Fruit fly (Drosophila melanogaster) whole organism, prepupa: ENCODE data around the gene CG9133.
A peak's percentile ranks its signal among the peaks of the same experiment; 100 is the strongest.

Source experiments
- Blimp-1 ChIP-seq: fragments of 200-800 bp; sonication (Bioruptor generic); optimal IDR thresholded peaks from 3 replicates; lab custom pipeline; 2017; ENCODE audit warnings: missing biosample characterization, missing genetic modification characterization, mild to moderate bottlenecking, moderate library complexity, missing genetic modification reagents
- CG10631 ChIP-seq: fragments of 200-800 bp; sonication (Bioruptor generic); optimal IDR thresholded peaks from 2 replicates; lab custom pipeline; 2016; ENCODE audit warnings: missing biosample characterization, missing genetic modification characterization
- CG10669 ChIP-seq: fragments of 200-800 bp; sonication (Bioruptor generic); optimal IDR thresholded peaks from 3 replicates; lab custom pipeline; 2018; ENCODE audit warnings: missing biosample characterization, mild to moderate bottlenecking, missing genetic modification characterization, moderate library complexity
- CG11762 ChIP-seq: fragments of 200-800 bp; sonication (Bioruptor generic); optimal IDR thresholded peaks from 3 replicates; lab custom pipeline; 2016; ENCODE audit warnings: missing biosample characterization, missing genetic modification characterization; ENCODE audit not compliant: insufficient read depth
- CG11902 ChIP-seq: fragments of 200-800 bp; sonication (Bioruptor generic); optimal IDR thresholded peaks from 3 replicates; lab custom pipeline; 2016; ENCODE audit warnings: missing biosample characterization, missing genetic modification characterization
- CG15336 ChIP-seq: fragments of 200-800 bp; sonication (Bioruptor generic); IDR thresholded peaks from 2 replicates; pipeline ENCODE4 v1.3.6; 2022; ENCODE audit warnings: missing biosample characterization, missing genetic modification characterization
- CG1621 ChIP-seq: fragments of 200-800 bp; sonication (Bioruptor generic); optimal IDR thresholded peaks from 3 replicates; lab custom pipeline; 2018; ENCODE audit warnings: missing biosample characterization, mild to moderate bottlenecking, missing genetic modification characterization
- CG16779 ChIP-seq: fragments of 200-800 bp; sonication (Bioruptor generic); optimal IDR thresholded peaks from 3 replicates; lab custom pipeline; 2017; ENCODE audit warnings: missing biosample characterization, mild to moderate bottlenecking, missing genetic modification characterization
- CG3032 ChIP-seq: fragments of 200-800 bp; optimal IDR thresholded peaks from 2 replicates; lab custom pipeline; 2019; ENCODE audit warnings: missing biosample characterization, mild to moderate bottlenecking, missing genetic modification characterization, moderate library complexity
- CG32006 ChIP-seq: fragments of 200-800 bp; sonication (Bioruptor generic); optimal IDR thresholded peaks from 3 replicates; lab custom pipeline; 2017; ENCODE audit warnings: missing biosample characterization, mild to moderate bottlenecking, missing genetic modification characterization
- CG3919 ChIP-seq: fragments of 200-800 bp; sonication (Bioruptor generic); optimal IDR thresholded peaks from 3 replicates; lab custom pipeline; 2016; ENCODE audit warnings: missing biosample characterization, missing genetic modification characterization
- CG4318 ChIP-seq: fragments of 200-800 bp; sonication (Bioruptor generic); optimal IDR thresholded peaks from 3 replicates; lab custom pipeline; 2017; ENCODE audit warnings: missing biosample characterization, mild to moderate bottlenecking, missing genetic modification characterization
- CG6163 ChIP-seq: fragments of 200-800 bp; sonication (Bioruptor generic); IDR thresholded peaks from 3 replicates; pipeline ENCODE4 v1.3.6; 2022; ENCODE audit warnings: missing biosample characterization, missing genetic modification characterization
- CG6276 ChIP-seq: fragments of 200-800 bp; sonication (Bioruptor generic); optimal IDR thresholded peaks from 2 replicates; lab custom pipeline; 2017; ENCODE audit warnings: missing biosample characterization, mild to moderate bottlenecking, missing genetic modification characterization
- CG6808 ChIP-seq: fragments of 200-800 bp; sonication (Bioruptor generic); optimal IDR thresholded peaks from 3 replicates; lab custom pipeline; 2017; ENCODE audit warnings: missing biosample characterization, missing genetic modification characterization, mild to moderate bottlenecking, moderate library complexity, missing genetic modification reagents
- CG6854 ChIP-seq: fragments of 200-800 bp; sonication (Bioruptor generic); optimal IDR thresholded peaks from 2 replicates; lab custom pipeline; 2017; ENCODE audit warnings: missing biosample characterization, mild to moderate bottlenecking, missing genetic modification characterization
- CG7368 ChIP-seq: fragments of 200-800 bp; sonication (Bioruptor generic); optimal IDR thresholded peaks from 3 replicates; lab custom pipeline; 2016; ENCODE audit warnings: missing biosample characterization, missing genetic modification characterization
- CG8119 ChIP-seq: fragments of 200-800 bp; sonication (Bioruptor generic); IDR thresholded peaks from 3 replicates; pipeline ENCODE4 v1.3.6; 2022; ENCODE audit warnings: missing biosample characterization, missing genetic modification characterization
- CG9139 ChIP-seq: fragments of 200-800 bp; sonication (Bioruptor generic); optimal IDR thresholded peaks from 3 replicates; lab custom pipeline; 2017; ENCODE audit warnings: missing biosample characterization, mild to moderate bottlenecking, missing genetic modification characterization
- Eip75B ChIP-seq: fragments of 200-800 bp; sonication (Bioruptor generic); optimal IDR thresholded peaks from 3 replicates; lab custom pipeline; 2016; ENCODE audit warnings: missing biosample characterization, missing genetic modification characterization
- Eip78C ChIP-seq: fragments of 200-800 bp; sonication (Bioruptor generic); peaks from one replicate; lab custom pipeline; 2016; ENCODE audit warnings: missing biosample characterization, missing genetic modification characterization
- Ets21C ChIP-seq: fragments of 200-800 bp; sonication (Bioruptor generic); optimal IDR thresholded peaks from 3 replicates; lab custom pipeline; 2016; ENCODE audit warnings: missing biosample characterization, missing genetic modification characterization
- Ets96B ChIP-seq: fragments of 200-800 bp; optimal IDR thresholded peaks from 2 replicates; lab custom pipeline; 2019; ENCODE audit warnings: missing biosample characterization, mild to moderate bottlenecking, missing genetic modification characterization, moderate library complexity
- Hr4 ChIP-seq: fragments of 200-800 bp; sonication (Bioruptor generic); optimal IDR thresholded peaks from 3 replicates; lab custom pipeline; 2016; ENCODE audit warnings: missing biosample characterization, missing genetic modification characterization
- Met ChIP-seq: fragments of 200-800 bp; sonication (Bioruptor generic); optimal IDR thresholded peaks from 3 replicates; lab custom pipeline; 2016; ENCODE audit warnings: missing biosample characterization, missing genetic modification characterization
- OdsH ChIP-seq: fragments of 200-800 bp; sonication (Bioruptor generic); optimal IDR thresholded peaks from 3 replicates; lab custom pipeline; 2016; ENCODE audit warnings: missing biosample characterization, missing genetic modification characterization
- Smox ChIP-seq: fragments of 200-800 bp; sonication (Bioruptor generic); optimal IDR thresholded peaks from 3 replicates; lab custom pipeline; 2016; ENCODE audit warnings: missing biosample characterization, missing genetic modification characterization
- Sox14 ChIP-seq: fragments of 200-800 bp; sonication (Bioruptor generic); optimal IDR thresholded peaks from 3 replicates; lab custom pipeline; 2016; ENCODE audit warnings: missing biosample characterization, missing genetic modification characterization
- Sox15 ChIP-seq: fragments of 200-800 bp; sonication (Bioruptor generic); optimal IDR thresholded peaks from 3 replicates; lab custom pipeline; 2016; ENCODE audit warnings: missing biosample characterization, missing genetic modification characterization
- achi ChIP-seq: fragments of 200-800 bp; sonication (Bioruptor generic); optimal IDR thresholded peaks from 3 replicates; lab custom pipeline; 2016; ENCODE audit warnings: missing biosample characterization, missing genetic modification characterization
- acj6 ChIP-seq: fragments of 200-800 bp; sonication (Bioruptor generic); optimal IDR thresholded peaks from 3 replicates; lab custom pipeline; 2016; ENCODE audit warnings: missing biosample characterization, missing genetic modification characterization
- cyc ChIP-seq: fragments of 200-800 bp; sonication (Bioruptor generic); optimal IDR thresholded peaks from 3 replicates; lab custom pipeline; 2016; ENCODE audit warnings: missing biosample characterization, missing genetic modification characterization
- eg ChIP-seq: fragments of 200-800 bp; sonication (Bioruptor generic); IDR thresholded peaks from 3 replicates; pipeline ENCODE4 v1.3.6; 2022; ENCODE audit warnings: missing biosample characterization, missing genetic modification characterization
- esn ChIP-seq: fragments of 200-800 bp; sonication (Bioruptor generic); optimal IDR thresholded peaks from 2 replicates; lab custom pipeline; 2016; ENCODE audit warnings: missing biosample characterization, mild to moderate bottlenecking, missing genetic modification characterization, moderate library complexity
- fd59A ChIP-seq: fragments of 200-800 bp; sonication (Bioruptor generic); optimal IDR thresholded peaks from 2 replicates; lab custom pipeline; 2017; ENCODE audit warnings: missing biosample characterization, mild to moderate bottlenecking, missing genetic modification characterization, missing genetic modification reagents
- fd85E ChIP-seq: fragments of 200-800 bp; sonication (Bioruptor generic); optimal IDR thresholded peaks from 3 replicates; lab custom pipeline; 2016; ENCODE audit warnings: missing biosample characterization, missing genetic modification characterization
- fkh ChIP-seq: fragments of 200-800 bp; sonication (Bioruptor generic); optimal IDR thresholded peaks from 3 replicates; lab custom pipeline; 2017; ENCODE audit warnings: missing biosample characterization, mild to moderate bottlenecking, missing genetic modification characterization, moderate library complexity
- lz ChIP-seq: fragments of 200-800 bp; sonication (Bioruptor generic); optimal IDR thresholded peaks from 3 replicates; lab custom pipeline; 2016; ENCODE audit warnings: missing biosample characterization, missing genetic modification characterization
- pdm3 ChIP-seq: fragments of 200-800 bp; sonication (Bioruptor generic); optimal IDR thresholded peaks from 3 replicates; lab custom pipeline; 2016; ENCODE audit warnings: missing biosample characterization, missing genetic modification characterization
- spab ChIP-seq: fragments of 200-800 bp; sonication (Bioruptor generic); optimal IDR thresholded peaks from 2 replicates; lab custom pipeline; 2017; ENCODE audit warnings: missing biosample characterization, mild to moderate bottlenecking, missing genetic modification characterization, missing genetic modification reagents
- ss ChIP-seq, 2 experiments: fragments of 200-800 bp; sonication (Bioruptor generic); optimal IDR thresholded peaks; 2 replicates in 1 of 2; 3 replicates in 1 of 2; lab custom pipeline; 2017 to 2018; ENCODE audit warnings: mild to moderate bottlenecking in 2 of 2, missing biosample characterization in 2 of 2, missing genetic modification characterization in 2 of 2, moderate library complexity in 1 of 2
- svp ChIP-seq: fragments of 200-800 bp; sonication (Bioruptor generic); peaks from one replicate; lab custom pipeline; 2016; ENCODE audit warnings: missing biosample characterization, missing genetic modification characterization
- topi ChIP-seq: fragments of 200-800 bp; sonication (Bioruptor generic); optimal IDR thresholded peaks from 3 replicates; lab custom pipeline; 2016; ENCODE audit warnings: missing biosample characterization, missing genetic modification characterization
- vri ChIP-seq: fragments of 200-800 bp; sonication (Bioruptor generic); optimal IDR thresholded peaks from 3 replicates; lab custom pipeline; 2016; ENCODE audit warnings: missing biosample characterization, mild to moderate bottlenecking, missing genetic modification characterization

Gene CG9133

dm6 chr3L:1264998-1265397, 13.2 kb downstream of the CG9133 start (continued):
- TF ChIP-seq fkh (GFP tag; lab: Kevin White, UChicago), result no peak
- no peak for TF ChIP-seq CG16779 (tag; lab: Kevin White, UChicago)
- TF ChIP-seq CG6163, result no peak
- TF ChIP-seq CG6854 (GFP tag; lab: Kevin White, UChicago), result no peak
- peak; percentile 37 for TF ChIP-seq CG3919
- TF ChIP-seq Ets96B (tag; lab: Kevin White, UChicago), result no peak
- TF ChIP-seq cyc (GFP tag; lab: Kevin White, UChicago), result peak; percentile 27
- peak; percentile 52 for TF ChIP-seq lz (GFP tag; lab: Kevin White, UChicago)
- TF ChIP-seq Hr4 (GFP tag; lab: Kevin White, UChicago), result no peak
- peak; percentile 15 for TF ChIP-seq Ets21C
- peak; percentile 62 for TF ChIP-seq esn (GFP tag; lab: Kevin White, UChicago)
- TF ChIP-seq ss (GFP tag; optimal IDR thresholded peaks at IDR 0.05; lab: Kevin White, UChicago), result peak in 1 of 2 experiments; percentile 10
- no peak for TF ChIP-seq CG6808 (GFP tag; lab: Kevin White, UChicago)
- peak; percentile 36 for TF ChIP-seq pdm3 (GFP tag; lab: Kevin White, UChicago)
- TF ChIP-seq topi (GFP tag; lab: Kevin White, UChicago), result peak; percentile 72

dm6 chr3L:1265423-1266002, 13.7 kb downstream of the CG9133 start:
- 0 out of 3 replicates have a peak, but pooled peaks have one; percentile 35 for TF ChIP-seq eg
- no peak for TF ChIP-seq fd59A (GFP tag; lab: Kevin White, UChicago)
- no peak for TF ChIP-seq CG11762
- no peak for TF ChIP-seq CG8119 (GFP tag; lab: Robert Waterston, UW)
- no peak for TF ChIP-seq spab
- no peak for TF ChIP-seq achi (GFP tag; lab: Kevin White, UChicago)
- no peak for TF ChIP-seq CG32006
- TF ChIP-seq Sox15, result no peak
- no peak for TF ChIP-seq CG10631 (GFP tag; lab: Kevin White, UChicago)
- no peak for TF ChIP-seq fd85E (GFP tag; lab: Kevin White, UChicago)
- TF ChIP-seq Smox (GFP tag; lab: Kevin White, UChicago), result no peak
- no peak for TF ChIP-seq cyc (GFP tag; lab: Kevin White, UChicago)
- TF ChIP-seq CG10669, result no peak
- TF ChIP-seq CG4318 (GFP tag; lab: Kevin White, UChicago), result no peak
- no peak for TF ChIP-seq svp
- TF ChIP-seq CG7368 (GFP tag; lab: Kevin White, UChicago), result no peak
- TF ChIP-seq Ets96B (tag; lab: Kevin White, UChicago), result no peak
- no peak for TF ChIP-seq CG16779 (tag; lab: Kevin White, UChicago)
- no peak for TF ChIP-seq CG6276 (GFP tag; lab: Kevin White, UChicago)
- TF ChIP-seq Eip78C (GFP tag; lab: Kevin White, UChicago), result no peak
- TF ChIP-seq CG15336 (GFP tag; lab: Robert Waterston, UW), result peak; percentile 14; the same call in 1 of the 2 replicates
- TF ChIP-seq CG1621 (tag; lab: Kevin White, UChicago), result peak; percentile 16
- TF ChIP-seq acj6 (GFP tag; lab: Kevin White, UChicago), result no peak
- no peak for TF ChIP-seq CG6163
- no peak for TF ChIP-seq Met (GFP tag; lab: Kevin White, UChicago)
- TF ChIP-seq topi (GFP tag; lab: Kevin White, UChicago), result no peak
- TF ChIP-seq Eip75B (GFP tag; lab: Kevin White, UChicago), result no peak
- TF ChIP-seq OdsH (GFP tag; lab: Kevin White, UChicago), result no peak
- TF ChIP-seq CG6854 (GFP tag; lab: Kevin White, UChicago), result peak; percentile 14
- TF ChIP-seq Ets21C, result no peak
- no peak for TF ChIP-seq Sox14 (GFP tag; lab: Kevin White, UChicago)
- no peak for TF ChIP-seq CG3919
- TF ChIP-seq CG9139 (GFP tag; lab: Kevin White, UChicago), result no peak
- no peak for TF ChIP-seq vri
- TF ChIP-seq pdm3 (GFP tag; lab: Kevin White, UChicago), result no peak
- no peak for TF ChIP-seq CG11902
- peak; percentile 82 for TF ChIP-seq Blimp-1
- TF ChIP-seq CG6808 (GFP tag; lab: Kevin White, UChicago), result no peak
- no peak for TF ChIP-seq CG3032
